Worm (Caenorhabditis elegans): ENCODE results near the gene srh-8.

DNA sequence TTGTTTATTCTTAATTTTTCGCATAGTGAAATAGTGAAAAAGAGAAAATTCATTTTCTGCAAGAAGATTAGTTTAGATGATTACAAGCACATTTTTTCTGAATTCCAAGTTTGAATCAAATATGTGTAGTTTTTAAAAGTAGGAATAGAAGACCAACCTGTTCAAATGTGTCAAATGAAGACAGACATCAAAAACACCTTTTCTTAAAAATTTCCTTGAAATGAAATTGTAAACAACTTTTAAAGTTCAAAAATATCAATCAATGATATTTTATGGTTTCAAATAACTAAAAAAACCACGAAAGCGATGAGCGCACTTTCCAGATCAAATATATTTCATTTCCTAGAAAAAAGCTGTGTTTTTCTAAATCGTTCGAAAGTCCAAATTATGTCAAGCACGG is 23.6 kb upstream of the srh-8 start, which contains the start of gene nlp-30:
- TF ChIP-seq nhr-11 (tag; optimal IDR thresholded peaks at IDR 0.05) (no peak), unc-86 (tag; optimal IDR thresholded peaks at IDR 0.05) (no peak), pqm-1 (tag; optimal IDR thresholded peaks at IDR 0.05) (no peak), dmd-4 (tag; optimal IDR thresholded peaks at IDR 0.05; ENCODE audit: borderline replicate concordance) (no peak), ceh-2 (tag; optimal IDR thresholded peaks at IDR 0.05) (no peak), sox-4 (tag; optimal IDR thresholded peaks at IDR 0.05) (no peak), ttx-3 (tag; optimal IDR thresholded peaks at IDR 0.05) (no peak), eyg-1 (tag; optimal IDR thresholded peaks at IDR 0.05) (no peak), elt-2 (tag; optimal IDR thresholded peaks at IDR 0.05) (no peak), hlh-30 (tag; optimal IDR thresholded peaks at IDR 0.05; ENCODE audit: insufficient read depth) (no peak), ceh-14 (tag; optimal IDR thresholded peaks at IDR 0.05) (no peak), lim-6 (tag; optimal IDR thresholded peaks at IDR 0.05) (no peak), nfya-1 (tag; optimal IDR thresholded peaks at IDR 0.05) (no peak)

Measured in whole organism, late embryonic.